Fruit fly (Drosophila melanogaster) whole organism, pupa: ENCODE results near the gene CG4733.

Experiments used
- CG10348 ChIP-seq: fragments of 200-800 bp; sonication (Bioruptor generic); IDR thresholded peaks from 2 replicates; pipeline ENCODE4 v1.3.6; 2022; ENCODE audit warnings: missing biosample characterization, missing genetic modification characterization
- CG12605 ChIP-seq: fragments of 200-800 bp; sonication (Bioruptor generic); IDR thresholded peaks from 2 replicates; pipeline ENCODE4 v1.3.6; 2022; ENCODE audit warnings: missing biosample characterization, missing genetic modification characterization
- CG13204 ChIP-seq: fragments of 200-800 bp; sonication (Bioruptor generic); optimal IDR thresholded peaks from 2 replicates; lab custom pipeline; 2018; ENCODE audit warnings: missing biosample characterization, mild to moderate bottlenecking, missing genetic modification characterization, moderate library complexity
- CG14655 ChIP-seq: fragments of 200-800 bp; sonication (Bioruptor generic); optimal IDR thresholded peaks from 3 replicates; lab custom pipeline; 2017; ENCODE audit warnings: mild to moderate bottlenecking, missing biosample characterization, missing genetic modification reagents, missing genetic modification characterization
- CG15710 ChIP-seq: fragments of 200-800 bp; sonication (Bioruptor generic); optimal IDR thresholded peaks from 2 replicates; lab custom pipeline; 2018; ENCODE audit warnings: missing biosample characterization, mild to moderate bottlenecking, missing genetic modification characterization, moderate library complexity
- CG17806 ChIP-seq: fragments of 200-800 bp; sonication (Bioruptor generic); optimal IDR thresholded peaks from 2 replicates; lab custom pipeline; 2018; ENCODE audit warnings: missing biosample characterization, mild to moderate bottlenecking, missing genetic modification characterization, moderate library complexity
- CG32121 ChIP-seq: fragments of 200-800 bp; sonication (Bioruptor generic); IDR thresholded peaks from 2 replicates; pipeline ENCODE4 v1.3.6; 2022; ENCODE audit warnings: missing biosample characterization, missing genetic modification characterization
- CG34367 ChIP-seq: fragments of 200-800 bp; sonication (Bioruptor generic); optimal IDR thresholded peaks from 2 replicates; lab custom pipeline; 2018; ENCODE audit warnings: missing biosample characterization, mild to moderate bottlenecking, missing genetic modification characterization
- CG4496 ChIP-seq: fragments of 200-800 bp; sonication (Bioruptor generic); IDR thresholded peaks from 3 replicates; pipeline ENCODE4 v1.3.6; 2022; ENCODE audit warnings: missing biosample characterization, missing genetic modification characterization
- CG8159 ChIP-seq: fragments of 200-800 bp; sonication (Bioruptor generic); optimal IDR thresholded peaks from 3 replicates; lab custom pipeline; 2018; ENCODE audit warnings: missing biosample characterization, mild to moderate bottlenecking, missing genetic modification characterization, moderate library complexity
- CG8301 ChIP-seq: fragments of 200-800 bp; sonication (Bioruptor generic); optimal IDR thresholded peaks from 2 replicates; lab custom pipeline; 2018; ENCODE audit warnings: missing biosample characterization, mild to moderate bottlenecking, missing genetic modification characterization
- CG9948 ChIP-seq: fragments of 200-800 bp; sonication (Bioruptor generic); optimal IDR thresholded peaks from 2 replicates; lab custom pipeline; 2018; ENCODE audit warnings: missing biosample characterization, mild to moderate bottlenecking, missing genetic modification characterization, moderate library complexity
- D1 ChIP-seq: fragments of 200-800 bp; sonication (Bioruptor generic); optimal IDR thresholded peaks from 2 replicates; lab custom pipeline; 2018; ENCODE audit warnings: missing biosample characterization, mild to moderate bottlenecking, missing genetic modification characterization, moderate library complexity
- EcR ChIP-seq: fragments of 200-800 bp; sonication (Bioruptor generic); optimal IDR thresholded peaks from 3 replicates; lab custom pipeline; 2019; ENCODE audit warnings: missing biosample characterization, missing genetic modification characterization, mild to moderate bottlenecking, moderate library complexity, missing genetic modification reagents
- Ets98B ChIP-seq: fragments of 200-800 bp; sonication (Bioruptor generic); IDR thresholded peaks from 2 replicates; pipeline ENCODE4 v1.3.6; 2022; ENCODE audit warnings: missing biosample characterization, missing genetic modification characterization
- Pif1A ChIP-seq: fragments of 200-800 bp; sonication (Bioruptor generic); optimal IDR thresholded peaks from 3 replicates; lab custom pipeline; 2016; ENCODE audit warnings: missing biosample characterization, missing genetic modification characterization
- Pif1B ChIP-seq: fragments of 200-800 bp; sonication (Bioruptor generic); optimal IDR thresholded peaks from 3 replicates; lab custom pipeline; 2016; ENCODE audit warnings: missing biosample characterization, missing genetic modification characterization
- Snoo ChIP-seq: fragments of 200-800 bp; sonication (Bioruptor generic); optimal IDR thresholded peaks from 3 replicates; lab custom pipeline; 2017; ENCODE audit warnings: missing biosample characterization, mild to moderate bottlenecking, missing genetic modification characterization, inconsistent platforms
- fd96Ca ChIP-seq: fragments of 200-800 bp; sonication (Bioruptor generic); IDR thresholded peaks from 3 replicates; pipeline ENCODE4 v1.3.6; 2022; ENCODE audit warnings: missing biosample characterization, missing genetic modification characterization
- gl ChIP-seq: fragments of 200-800 bp; sonication (Bioruptor generic); optimal IDR thresholded peaks from 2 replicates; lab custom pipeline; 2018; ENCODE audit warnings: missing biosample characterization, mild to moderate bottlenecking, missing genetic modification characterization
- rn ChIP-seq: fragments of 200-800 bp; sonication (Bioruptor generic); IDR thresholded peaks from 2 replicates; pipeline ENCODE4 v1.3.6; 2022; ENCODE audit warnings: missing biosample characterization, missing genetic modification characterization

The CG4733 gene

DNA sequence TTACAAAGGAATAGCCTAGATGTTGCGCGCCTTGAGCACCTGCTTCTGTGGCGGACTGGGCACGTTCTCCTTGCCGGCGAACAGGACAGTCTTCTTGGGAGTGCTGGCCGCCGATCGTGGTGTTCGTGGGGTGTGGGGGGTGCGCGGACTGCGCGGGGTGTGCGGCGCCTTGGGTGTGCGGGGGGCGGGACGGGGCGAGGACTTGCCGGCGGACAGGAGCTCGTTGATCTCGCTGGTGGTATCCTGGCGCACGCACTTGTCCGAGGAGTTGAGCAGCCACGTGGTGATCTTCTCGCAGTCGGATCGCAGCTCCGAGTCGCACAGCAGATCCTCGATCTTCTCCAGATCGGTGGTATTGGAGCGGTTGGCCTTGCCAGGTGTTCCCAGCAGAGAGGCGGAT, 41.7 kb downstream of the CG4733 start:
- TF ChIP-seq CG8301 (tag; lab: Kevin White, UChicago), result no peak
- no peak for TF ChIP-seq CG8159
- no peak for TF ChIP-seq CG17806 (tag; lab: Kevin White, UChicago)
- TF ChIP-seq CG12605 (GFP tag; lab: Robert Waterston, UW), result no peak
- no peak for TF ChIP-seq rn (GFP tag; lab: Robert Waterston, UW)
- no peak for TF ChIP-seq D1 (tag; lab: Kevin White, UChicago)
- TF ChIP-seq CG10348 (GFP tag; lab: Robert Waterston, UW), result no peak
- TF ChIP-seq CG14655, result no peak
- TF ChIP-seq Pif1A (GFP tag; lab: Kevin White, UChicago), result no peak
- TF ChIP-seq CG9948 (tag; lab: Kevin White, UChicago), result no peak
- no peak for TF ChIP-seq gl (tag; lab: Kevin White, UChicago)

DNA sequence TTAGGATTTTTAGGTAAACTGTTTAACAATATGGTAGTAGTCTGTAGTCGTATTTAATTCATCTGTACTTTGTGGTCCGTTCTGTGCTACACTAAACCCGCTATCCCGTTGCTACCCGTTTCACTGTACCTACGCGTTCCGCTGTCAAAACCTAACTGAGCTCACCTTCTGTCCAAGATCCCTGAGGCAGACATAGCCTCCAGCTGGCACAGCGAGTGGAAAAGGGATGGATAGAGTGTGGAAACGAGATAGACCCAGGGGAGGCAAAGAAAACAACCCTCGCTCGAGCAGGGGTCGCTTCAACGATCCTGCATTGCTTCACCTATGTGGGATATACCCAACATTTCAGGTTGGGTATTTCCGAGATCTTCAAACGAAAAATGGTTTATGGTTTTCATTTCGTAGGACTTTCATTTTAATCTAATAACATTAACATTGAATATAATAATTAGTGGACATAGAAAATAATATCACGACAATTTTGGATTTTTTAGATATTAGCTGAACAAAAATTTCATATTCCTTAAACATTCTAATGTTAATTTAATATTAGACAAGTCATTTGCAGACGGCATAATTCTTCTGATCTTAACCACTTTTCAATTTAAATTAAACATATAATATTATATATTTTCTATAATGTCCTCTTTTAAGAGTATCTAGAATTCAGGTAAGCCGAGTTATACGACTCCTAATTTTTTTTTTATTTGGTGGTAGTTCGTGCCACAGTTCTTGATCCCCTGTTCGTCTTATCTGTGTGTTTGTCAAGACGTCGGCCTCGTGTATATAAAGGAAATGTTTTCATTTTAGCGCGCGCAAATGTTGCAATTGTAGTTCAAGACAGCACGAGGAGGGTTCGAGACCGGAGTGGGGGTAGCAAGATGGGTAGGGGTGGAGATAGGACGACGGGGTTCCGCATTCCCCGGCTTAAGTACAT, 44.6 kb downstream of the CG4733 start, which contains the start of gene mira:
mira (minus strand) TSS at position 281 of the 937 bp plus-strand sequence.
- TF ChIP-seq CG8301 (tag; lab: Kevin White, UChicago) (no peak), CG15710 (tag; lab: Kevin White, UChicago) (no peak), CG8159 (no peak), CG34367 (no peak), CG13204 (GFP tag; lab: Kevin White, UChicago) (no peak), Snoo (tag; lab: Kevin White, UChicago) (no peak)

DNA sequence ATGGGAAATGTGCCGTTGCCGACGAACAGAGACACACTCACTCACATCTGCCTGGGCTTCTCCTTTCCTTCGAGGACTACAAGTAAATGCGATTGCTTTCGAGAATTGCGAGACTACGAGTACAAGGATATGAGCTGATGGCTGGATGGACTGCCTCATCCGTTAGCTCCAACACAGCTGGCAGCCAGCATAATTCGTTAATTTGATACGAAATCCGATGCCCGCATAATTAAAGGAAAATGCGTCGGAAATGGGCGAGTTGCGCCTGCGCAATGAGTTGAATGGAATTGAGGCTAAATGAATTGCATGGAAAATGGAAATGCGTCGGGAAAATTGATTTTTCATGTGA, 45.3 kb downstream of the CG4733 start:
- no peak for TF ChIP-seq Ets98B (GFP tag; lab: Robert Waterston, UW)
- TF ChIP-seq D1 (tag; lab: Kevin White, UChicago), result no peak
- no peak for TF ChIP-seq CG15710 (tag; lab: Kevin White, UChicago)
- no peak for TF ChIP-seq CG34367
- no peak for TF ChIP-seq Pif1B (GFP tag; lab: Kevin White, UChicago)
- TF ChIP-seq CG13204 (GFP tag; lab: Kevin White, UChicago), result no peak
- no peak for TF ChIP-seq CG32121
- TF ChIP-seq EcR (GFP tag; lab: Kevin White, UChicago), result no peak
- no peak for TF ChIP-seq gl (tag; lab: Kevin White, UChicago)
- no peak for TF ChIP-seq CG10348 (GFP tag; lab: Robert Waterston, UW)
- TF ChIP-seq CG14655, result no peak
- TF ChIP-seq CG17806 (tag; lab: Kevin White, UChicago), result no peak
- TF ChIP-seq CG8301 (tag; lab: Kevin White, UChicago), result no peak
- TF ChIP-seq CG4496 (GFP tag; lab: Robert Waterston, UW), result no peak
- TF ChIP-seq fd96Ca (GFP tag; lab: Robert Waterston, UW), result no peak
- TF ChIP-seq rn (GFP tag; lab: Robert Waterston, UW), result no peak
- no peak for TF ChIP-seq CG8159
- no peak for TF ChIP-seq CG9948 (tag; lab: Kevin White, UChicago)
- TF ChIP-seq CG12605 (GFP tag; lab: Robert Waterston, UW), result no peak
- TF ChIP-seq Pif1A (GFP tag; lab: Kevin White, UChicago), result no peak
- TF ChIP-seq, all 21 proteins: peak for 0

DNA sequence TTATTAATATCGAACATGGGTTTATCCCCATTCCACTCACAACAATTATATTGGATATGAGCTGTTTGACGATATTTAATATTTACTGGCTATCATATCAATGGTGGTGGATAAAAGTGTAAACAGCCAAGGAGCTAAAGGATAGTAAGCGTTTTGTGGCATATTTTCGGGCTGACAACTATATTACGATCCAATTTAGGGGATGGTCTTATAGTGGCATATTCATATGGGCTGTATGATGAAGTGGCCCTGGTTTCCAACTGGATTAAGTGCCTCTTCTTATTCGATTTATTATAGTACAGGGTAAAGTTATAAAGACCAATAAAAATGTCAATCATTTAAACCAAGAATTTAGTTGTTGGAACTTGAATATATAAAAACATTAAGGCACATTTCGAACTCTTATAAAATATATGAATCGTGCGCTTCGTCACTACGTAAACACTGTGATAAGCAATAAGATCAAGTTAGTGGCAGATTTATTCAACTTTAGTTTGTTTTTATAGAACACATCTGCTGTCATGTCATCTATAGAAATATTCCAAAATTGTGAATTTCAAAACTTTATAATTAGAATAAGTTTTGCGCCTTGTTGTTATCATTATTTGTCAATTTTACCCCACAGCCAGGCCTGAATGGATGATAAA, 48.6 kb downstream of the CG4733 start:
- no peak for TF ChIP-seq rn (GFP tag; lab: Robert Waterston, UW)
- no peak for TF ChIP-seq CG14655
- TF ChIP-seq CG13204 (GFP tag; lab: Kevin White, UChicago), result no peak
- TF ChIP-seq CG4496 (GFP tag; lab: Robert Waterston, UW), result no peak
- no peak for TF ChIP-seq CG8301 (tag; lab: Kevin White, UChicago)
- TF ChIP-seq CG8159, result no peak

DNA sequence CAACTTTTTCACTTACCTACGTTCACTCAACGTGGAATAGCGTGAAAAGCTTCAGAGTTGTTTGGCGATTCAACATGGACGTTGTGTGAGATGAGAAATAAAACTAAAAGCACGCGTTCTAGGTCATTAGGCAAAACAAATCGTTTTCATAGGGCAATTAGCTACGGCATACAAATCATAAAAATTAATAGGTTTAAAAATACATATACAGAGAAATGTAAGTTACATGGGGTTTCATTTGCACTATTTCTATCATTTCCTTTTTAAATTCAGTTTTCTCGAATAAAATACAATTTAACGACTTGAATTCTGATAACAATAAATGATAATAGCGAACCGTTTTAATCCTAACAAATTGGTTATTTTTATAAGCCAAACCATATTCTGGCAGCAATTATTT, 51.8 kb downstream of the CG4733 start, which contains the start of gene CG46042:
CG46042 (minus strand) TSS at position 101 of the 400 bp plus-strand sequence.
- TF ChIP-seq CG9948 (tag; lab: Kevin White, UChicago) (no peak), rn (GFP tag; lab: Robert Waterston, UW) (no peak), CG8301 (tag; lab: Kevin White, UChicago) (no peak), Ets98B (GFP tag; lab: Robert Waterston, UW) (no peak), CG12605 (GFP tag; lab: Robert Waterston, UW) (no peak), CG34367 (no peak), Pif1B (GFP tag; lab: Kevin White, UChicago) (no peak)

DNA sequence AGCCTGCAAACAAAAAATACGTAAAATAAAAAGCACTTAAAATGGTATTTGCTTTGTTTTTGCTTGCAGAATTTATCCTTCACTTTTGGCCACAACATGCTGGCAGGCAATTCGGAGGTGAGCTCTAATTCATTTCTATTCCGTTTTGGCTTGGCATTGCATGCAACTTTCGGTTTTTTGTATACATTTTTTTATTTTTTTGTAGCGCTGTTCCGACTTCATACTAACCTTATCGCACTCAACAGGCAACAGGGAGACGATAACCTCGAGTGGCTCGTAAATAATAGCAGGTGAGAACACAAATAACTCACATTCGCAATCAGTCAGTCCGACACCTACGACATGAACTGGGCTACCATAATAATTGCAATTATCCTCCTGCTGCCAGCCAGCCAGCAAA, 57.7 kb downstream of the CG4733 start, which contains the start of gene CG4783:
CG4783 (plus strand) TSS at position 301 of the 400 bp plus-strand sequence.
- TF ChIP-seq CG14655, result no peak
- TF ChIP-seq gl (tag; lab: Kevin White, UChicago), result no peak
- no peak for TF ChIP-seq CG17806 (tag; lab: Kevin White, UChicago)
- TF ChIP-seq CG13204 (GFP tag; lab: Kevin White, UChicago), result no peak
- TF ChIP-seq CG34367, result no peak
